Fruit fly (Drosophila melanogaster) whole organism, embryonic: Measurements from ENCODE around the gene CG9286.

Experiments
- ATbp ChIP-seq: fragments of 200-800 bp; sonication (Bioruptor generic); optimal IDR thresholded peaks from 2 replicates; lab custom pipeline; 2017; ENCODE audit warnings: missing biosample characterization, mild to moderate bottlenecking, missing genetic modification characterization, missing genetic modification reagents
- Antp ChIP-seq: fragments of 200-800 bp; sonication (Bioruptor generic); optimal IDR thresholded peaks from 3 replicates; lab custom pipeline; 2016; ENCODE audit warnings: missing biosample characterization, missing genetic modification characterization
- BEAF-32 ChIP-seq: fragments of 200-800 bp; sonication (Bioruptor generic); optimal IDR thresholded peaks from 3 replicates; lab custom pipeline; 2017; ENCODE audit warnings: missing biosample characterization, missing genetic modification characterization, mild to moderate bottlenecking, moderate library complexity, missing genetic modification reagents
- Bgb ChIP-seq: fragments of 200-800 bp; sonication (Bioruptor generic); IDR thresholded peaks from 2 replicates; pipeline ENCODE4 v1.3.6; 2022; ENCODE audit warnings: missing biosample characterization, missing genetic modification characterization; ENCODE audit not compliant: partially characterized antibody
- CG1024 ChIP-seq: fragments of 200-800 bp; sonication (Bioruptor generic); IDR thresholded peaks from 2 replicates; pipeline ENCODE4 v1.3.6; 2022; ENCODE audit warnings: missing biosample characterization, missing genetic modification characterization
- CG11456 ChIP-seq: fragments of 200-800 bp; sonication (Bioruptor generic); IDR thresholded peaks from 3 replicates; pipeline ENCODE4 v1.3.6; 2022; ENCODE audit warnings: missing biosample characterization, missing genetic modification characterization
- CG11723 ChIP-seq: fragments of 200-800 bp; sonication (Bioruptor generic); optimal IDR thresholded peaks from 2 replicates; lab custom pipeline; 2017; ENCODE audit warnings: missing biosample characterization, mild to moderate bottlenecking, missing genetic modification characterization
- CG13287 ChIP-seq: fragments of 200-800 bp; sonication (Bioruptor generic); IDR thresholded peaks from 2 replicates; pipeline ENCODE4 v1.3.6; 2022; ENCODE audit warnings: missing biosample characterization, missing genetic modification characterization; ENCODE audit not compliant: partially characterized antibody
- CG13894 ChIP-seq: fragments of 200-800 bp; sonication (Bioruptor generic); optimal IDR thresholded peaks from 3 replicates; lab custom pipeline; 2018; ENCODE audit warnings: missing biosample characterization, mild to moderate bottlenecking, missing genetic modification characterization, moderate library complexity
- CG16815 ChIP-seq: fragments of 200-800 bp; sonication (Bioruptor generic); optimal IDR thresholded peaks from 3 replicates; lab custom pipeline; 2017; ENCODE audit warnings: missing biosample characterization, mild to moderate bottlenecking, missing genetic modification characterization
- CG3838 ChIP-seq: fragments of 200-800 bp; sonication (Bioruptor generic); optimal IDR thresholded peaks from 3 replicates; lab custom pipeline; 2016; ENCODE audit warnings: missing biosample characterization, missing genetic modification characterization
- CG4360 ChIP-seq: fragments of 200-800 bp; sonication (Bioruptor generic); IDR thresholded peaks from 2 replicates; pipeline ENCODE4 v1.3.6; 2022; ENCODE audit warnings: missing biosample characterization, missing genetic modification characterization
- CG4820 ChIP-seq: fragments of 200-800 bp; sonication (Bioruptor generic); optimal IDR thresholded peaks from 3 replicates; lab custom pipeline; 2016; ENCODE audit warnings: missing biosample characterization, missing genetic modification characterization
- CG4854 ChIP-seq: fragments of 200-800 bp; sonication (Bioruptor generic); optimal IDR thresholded peaks from 2 replicates; lab custom pipeline; 2016; ENCODE audit warnings: missing biosample characterization, missing genetic modification characterization, inconsistent platforms
- CG6654 ChIP-seq: fragments of 200-800 bp; sonication (Bioruptor generic); optimal IDR thresholded peaks from 2 replicates; lab custom pipeline; 2017; ENCODE audit warnings: missing biosample characterization, mild to moderate bottlenecking, missing genetic modification characterization
- CG6689 ChIP-seq: fragments of 200-800 bp; sonication (Bioruptor generic); IDR thresholded peaks from 2 replicates; pipeline ENCODE4 v1.3.6; 2022; ENCODE audit warnings: missing biosample characterization, missing genetic modification characterization
- CG6765 ChIP-seq: fragments of 200-800 bp; sonication (Bioruptor generic); optimal IDR thresholded peaks from 3 replicates; lab custom pipeline; 2017; ENCODE audit warnings: missing biosample characterization, mild to moderate bottlenecking, missing genetic modification characterization
- CG8089 ChIP-seq: fragments of 200-800 bp; sonication (Bioruptor generic); optimal IDR thresholded peaks from 3 replicates; lab custom pipeline; 2016; ENCODE audit warnings: missing biosample characterization, missing genetic modification characterization
- CG8281 ChIP-seq: fragments of 200-800 bp; sonication (Bioruptor generic); optimal IDR thresholded peaks from 2 replicates; lab custom pipeline; 2018; ENCODE audit warnings: missing biosample characterization, mild to moderate bottlenecking, missing genetic modification characterization, moderate library complexity
- Camta ChIP-seq: fragments of 200-800 bp; sonication (Bioruptor generic); optimal IDR thresholded peaks from 2 replicates; lab custom pipeline; 2016; ENCODE audit warnings: missing biosample characterization, missing genetic modification characterization
- D19A ChIP-seq: fragments of 200-800 bp; optimal IDR thresholded peaks from 3 replicates; lab custom pipeline; 2019; ENCODE audit warnings: missing biosample characterization, mild to moderate bottlenecking, missing genetic modification characterization, moderate library complexity
- Hsf ChIP-seq: fragments of 200-800 bp; sonication (Bioruptor generic); optimal IDR thresholded peaks from 3 replicates; lab custom pipeline; 2016; ENCODE audit warnings: missing biosample characterization, missing genetic modification characterization
- MTF-1 ChIP-seq: fragments of 200-800 bp; sonication (Bioruptor generic); optimal IDR thresholded peaks from 2 replicates; lab custom pipeline; 2018; ENCODE audit warnings: missing biosample characterization, mild to moderate bottlenecking, missing genetic modification characterization, borderline replicate concordance
- Meics ChIP-seq: fragments of 200-800 bp; sonication (Bioruptor generic); optimal IDR thresholded peaks from 2 replicates; lab custom pipeline; 2017; ENCODE audit warnings: missing biosample characterization, mild to moderate bottlenecking, missing genetic modification characterization
- Myb ChIP-seq: fragments of 200-800 bp; sonication (Bioruptor generic); optimal IDR thresholded peaks from 2 replicates; lab custom pipeline; 2016; ENCODE audit warnings: missing biosample characterization, missing genetic modification characterization
- Optix ChIP-seq: fragments of 200-800 bp; sonication (Bioruptor generic); IDR thresholded peaks from 3 replicates; pipeline ENCODE4 v1.3.6; 2022; ENCODE audit warnings: missing biosample characterization, missing genetic modification characterization
- Sry-δ ChIP-seq: fragments of 200-800 bp; sonication (Bioruptor generic); optimal IDR thresholded peaks from 2 replicates; lab custom pipeline; 2016; ENCODE audit warnings: missing biosample characterization, missing genetic modification characterization
- ara ChIP-seq: fragments of 200-800 bp; sonication (Bioruptor generic); IDR thresholded peaks from 2 replicates; pipeline ENCODE4 v1.3.6; 2022; ENCODE audit warnings: missing biosample characterization, missing genetic modification characterization
- chinmo ChIP-seq: fragments of 200-800 bp; sonication (Bioruptor generic); IDR thresholded peaks from 4 replicates; pipeline ENCODE4 v1.3.6; 2022; ENCODE audit warnings: missing biosample characterization, missing genetic modification characterization; ENCODE audit not compliant: partially characterized antibody
- croc ChIP-seq: fragments of 200-800 bp; sonication (Bioruptor generic); conservative IDR thresholded peaks from 3 replicates; pipeline ENCODE4 v1.3.6; 2022; ENCODE audit warnings: missing biosample characterization, missing genetic modification characterization
- cwo ChIP-seq: fragments of 200-800 bp; sonication (Bioruptor generic); optimal IDR thresholded peaks from 3 replicates; lab custom pipeline; 2017; ENCODE audit warnings: missing biosample characterization, missing genetic modification characterization, mild to moderate bottlenecking, moderate library complexity, missing genetic modification reagents
- eve ChIP-seq, 2 experiments: fragments of >200 bp; optimal IDR thresholded peaks; 2 replicates each; lab custom pipeline; 2017; ENCODE audit warnings: missing biosample characterization in 2 of 2, missing genetic modification characterization in 2 of 2
- eyg ChIP-seq: fragments of 200-800 bp; sonication (Bioruptor generic); optimal IDR thresholded peaks from 3 replicates; lab custom pipeline; 2016; ENCODE audit warnings: missing biosample characterization, missing genetic modification characterization
- fd64A ChIP-seq: fragments of 200-800 bp; sonication (Bioruptor generic); optimal IDR thresholded peaks from 3 replicates; lab custom pipeline; 2018; ENCODE audit warnings: missing biosample characterization, mild to moderate bottlenecking, missing genetic modification characterization
- fd96Cb ChIP-seq: fragments of 200-800 bp; sonication (Bioruptor generic); optimal IDR thresholded peaks from 2 replicates; lab custom pipeline; 2018; ENCODE audit warnings: missing biosample characterization, mild to moderate bottlenecking, missing genetic modification characterization, moderate library complexity
- fru ChIP-seq: fragments of >200 bp; optimal IDR thresholded peaks from 2 replicates; lab custom pipeline; 2017
- ham ChIP-seq: fragments of 200-800 bp; sonication (Bioruptor generic); IDR thresholded peaks from 2 replicates; pipeline ENCODE4 v1.3.6; 2022; ENCODE audit warnings: missing biosample characterization, missing genetic modification characterization
- hb ChIP-seq: fragments of 200-800 bp; sonication (Bioruptor generic); IDR thresholded peaks from 3 replicates; pipeline ENCODE4 v1.3.6; 2022; ENCODE audit warnings: missing biosample characterization, missing genetic modification characterization; ENCODE audit not compliant: partially characterized antibody
- insv ChIP-seq, 2 experiments: fragments of 200-800 bp; sonication (Bioruptor generic); optimal IDR thresholded peaks; 3 replicates each; lab custom pipeline; 2016 to 2018; ENCODE audit warnings: missing biosample characterization in 2 of 2, missing genetic modification characterization in 2 of 2
- mirr ChIP-seq: fragments of 200-800 bp; sonication (Bioruptor generic); optimal IDR thresholded peaks from 3 replicates; lab custom pipeline; 2018; ENCODE audit warnings: missing biosample characterization, mild to moderate bottlenecking, missing genetic modification characterization
- nerfin-1 ChIP-seq: fragments of 200-800 bp; sonication (Bioruptor generic); optimal IDR thresholded peaks from 3 replicates; lab custom pipeline; 2019; ENCODE audit warnings: missing biosample characterization, mild to moderate bottlenecking, missing genetic modification characterization, moderate library complexity
- odd ChIP-seq: fragments of 200-800 bp; sonication (Bioruptor generic); optimal IDR thresholded peaks from 2 replicates; lab custom pipeline; 2017; ENCODE audit warnings: missing biosample characterization, mild to moderate bottlenecking, missing genetic modification characterization
- org-1 ChIP-seq: fragments of 200-800 bp; sonication (Bioruptor generic); optimal IDR thresholded peaks from 2 replicates; lab custom pipeline; 2017; ENCODE audit warnings: missing biosample characterization, missing genetic modification characterization
- pros ChIP-seq: fragments of 200-800 bp; sonication (Bioruptor generic); optimal IDR thresholded peaks from 3 replicates; lab custom pipeline; 2019; ENCODE audit warnings: missing biosample characterization, mild to moderate bottlenecking, missing genetic modification characterization, moderate library complexity
- schlank ChIP-seq: fragments of 200-800 bp; sonication (Bioruptor generic); optimal IDR thresholded peaks from 2 replicates; lab custom pipeline; 2018; ENCODE audit warnings: missing biosample characterization, mild to moderate bottlenecking, missing genetic modification characterization
- sob ChIP-seq: fragments of 200-800 bp; sonication (Bioruptor generic); IDR thresholded peaks from 2 replicates; pipeline ENCODE4 v1.3.6; 2022; ENCODE audit warnings: missing biosample characterization, missing genetic modification characterization
- unpg ChIP-seq: fragments of 200-800 bp; sonication (Bioruptor generic); optimal IDR thresholded peaks from 3 replicates; lab custom pipeline; 2018; ENCODE audit warnings: missing biosample characterization, mild to moderate bottlenecking, missing genetic modification characterization, moderate library complexity
- wdn ChIP-seq: fragments of 200-800 bp; sonication (Bioruptor generic); IDR thresholded peaks from 2 replicates; pipeline ENCODE4 v1.3.6; 2022; ENCODE audit warnings: missing biosample characterization, missing genetic modification characterization
- wek ChIP-seq: fragments of 200-800 bp; sonication (Bioruptor generic); optimal IDR thresholded peaks from 3 replicates; lab custom pipeline; 2018; ENCODE audit warnings: missing biosample characterization, mild to moderate bottlenecking, missing genetic modification characterization, moderate library complexity

CG9286 gene

dm6 chr3R:13817480-13818305, 36.9 kb downstream of the CG9286 start (continued):
- TF ChIP-seq CG6654 (GFP tag; lab: Kevin White, UChicago) (peak; percentile 83), Antp (GFP tag; lab: Kevin White, UChicago) (peak; percentile 2), odd (GFP tag; lab: Kevin White, UChicago) (peak; percentile 42), CG1024 (no peak; the same call in 1 of the 2 replicates), CG4360 (no peak), Myb (GFP tag; lab: Kevin White, UChicago) (peak; percentile 9), sob (GFP tag; lab: Robert Waterston, UW) (peak; percentile 5; the same call in 1 of the 2 replicates), CG3838 (GFP tag; lab: Kevin White, UChicago) (no peak), schlank (tag; lab: Kevin White, UChicago) (no peak), CG4820 (GFP tag; lab: Kevin White, UChicago) (peak; percentile 59), Optix (peak; percentile 50; the same call in 1 of the 3 replicates), CG6689 (GFP tag; lab: Robert Waterston, UW) (peak; percentile 53), nerfin-1 (peak; percentile 42), ATbp (GFP tag; lab: Kevin White, UChicago) (peak; percentile 79), hb (GFP tag; lab: Robert Waterston, UW) (no peak), eve (GFP tag; optimal IDR thresholded peaks at IDR 0.05; lab: Kevin White, UChicago) (peak in 1 of 2 experiments; percentile 83), CG13287 (GFP tag; lab: Robert Waterston, UW) (no peak), CG6765 (no peak), ara (GFP tag; lab: Robert Waterston, UW) (peak; percentile 27; the same call in 1 of the 2 replicates), insv (GFP tag; optimal IDR thresholded peaks at IDR 0.05; lab: Kevin White, UChicago) (no peak), Hsf (no peak), unpg (GFP tag; lab: Kevin White, UChicago) (peak; percentile 79), fru (lab: Kevin White, UChicago) (no peak), CG8281 (tag; lab: Kevin White, UChicago) (peak; percentile 23), Sry-δ (GFP tag; lab: Kevin White, UChicago) (no peak), fd64A (GFP tag; lab: Kevin White, UChicago) (peak; percentile 16), D19A (peak; percentile 57), ham (no peak), BEAF-32 (GFP tag; lab: Kevin White, UChicago) (no peak), CG13894 (tag; lab: Kevin White, UChicago) (no peak), wdn (no peak), Meics (GFP tag; lab: Kevin White, UChicago) (peak; percentile 10), mirr (GFP tag; lab: Kevin White, UChicago) (no peak), CG16815 (GFP tag; lab: Kevin White, UChicago) (no peak), wek (GFP tag; lab: Kevin White, UChicago) (peak; percentile 8), pros (GFP tag; lab: Kevin White, UChicago) (peak; percentile 87), eyg (GFP tag; lab: Kevin White, UChicago) (no peak), Bgb (GFP tag; lab: Robert Waterston, UW) (no peak), CG11456 (GFP tag; lab: Robert Waterston, UW) (0 out of 3 replicates have a peak, but pooled peaks have one; percentile 16), Camta (no peak), cwo (GFP tag; lab: Kevin White, UChicago) (peak; percentile 22), croc (GFP tag; lab: Robert Waterston, UW) (peak; percentile 83), org-1 (peak; percentile 62), CG8089 (GFP tag; lab: Kevin White, UChicago) (peak; percentile 7), fd96Cb (peak; percentile 77), CG4854 (GFP tag; lab: Kevin White, UChicago) (peak; percentile 44), CG11723 (GFP tag; lab: Kevin White, UChicago) (peak; percentile 56), MTF-1 (GFP tag; lab: Kevin White, UChicago) (no peak), chinmo (GFP tag; lab: Robert Waterston, UW) (no peak)
